Fruit fly (Drosophila melanogaster) whole organism, embryonic: Measurements from ENCODE around the gene dpr20.

Source experiments
- Bdp1 ChIP-seq: fragments of 200-800 bp; sonication (Bioruptor generic); optimal IDR thresholded peaks from 3 replicates; lab custom pipeline; 2016; ENCODE audit warnings: missing biosample characterization, missing genetic modification characterization
- CG10209 ChIP-seq: fragments of 200-800 bp; sonication (Bioruptor generic); optimal IDR thresholded peaks from 3 replicates; lab custom pipeline; 2017; ENCODE audit warnings: missing biosample characterization, mild to moderate bottlenecking, missing genetic modification characterization, missing genetic modification reagents
- CG10366 ChIP-seq: fragments of 200-800 bp; sonication (Bioruptor generic); IDR thresholded peaks from 2 replicates; pipeline ENCODE4 v1.3.6; 2022; ENCODE audit warnings: missing biosample characterization, missing genetic modification characterization
- CG10959 ChIP-seq: fragments of 200-800 bp; sonication (Bioruptor generic); IDR thresholded peaks from 2 replicates; pipeline ENCODE4 v1.3.6; 2022; ENCODE audit warnings: missing biosample characterization, missing genetic modification characterization
- CG10979 ChIP-seq: fragments of 200-800 bp; sonication (Bioruptor generic); optimal IDR thresholded peaks from 2 replicates; lab custom pipeline; 2018; ENCODE audit warnings: missing biosample characterization, mild to moderate bottlenecking, missing genetic modification characterization, moderate library complexity
- CG11504 ChIP-seq: fragments of 200-800 bp; sonication (Bioruptor generic); optimal IDR thresholded peaks from 3 replicates; lab custom pipeline; 2019; ENCODE audit warnings: missing biosample characterization, mild to moderate bottlenecking, missing genetic modification characterization, moderate library complexity
- CG11723 ChIP-seq: fragments of 200-800 bp; sonication (Bioruptor generic); optimal IDR thresholded peaks from 2 replicates; lab custom pipeline; 2017; ENCODE audit warnings: missing biosample characterization, mild to moderate bottlenecking, missing genetic modification characterization
- CG12155 ChIP-seq: fragments of 200-800 bp; sonication (Bioruptor generic); optimal IDR thresholded peaks from 3 replicates; lab custom pipeline; 2016; ENCODE audit warnings: missing biosample characterization, missing genetic modification characterization
- CG12236 ChIP-seq: fragments of 200-800 bp; sonication (Bioruptor generic); optimal IDR thresholded peaks from 2 replicates; lab custom pipeline; 2016; ENCODE audit warnings: missing biosample characterization, missing genetic modification characterization
- CG12659 ChIP-seq: fragments of 200-800 bp; sonication (Bioruptor generic); optimal IDR thresholded peaks from 3 replicates; lab custom pipeline; 2017; ENCODE audit warnings: mild to moderate bottlenecking, missing biosample characterization, missing genetic modification reagents, missing genetic modification characterization
- CG12769 ChIP-seq: fragments of 200-800 bp; sonication (Bioruptor generic); optimal IDR thresholded peaks from 2 replicates; lab custom pipeline; 2019; ENCODE audit warnings: missing biosample characterization, mild to moderate bottlenecking, missing genetic modification characterization, moderate library complexity
- CG13894 ChIP-seq: fragments of 200-800 bp; sonication (Bioruptor generic); optimal IDR thresholded peaks from 3 replicates; lab custom pipeline; 2018; ENCODE audit warnings: missing biosample characterization, mild to moderate bottlenecking, missing genetic modification characterization, moderate library complexity
- CG14050 ChIP-seq: fragments of 200-800 bp; sonication (Bioruptor generic); IDR thresholded peaks from 3 replicates; pipeline ENCODE4 v1.3.6; 2022; ENCODE audit warnings: missing biosample characterization, missing genetic modification characterization
- CG14667 ChIP-seq: fragments of 200-800 bp; sonication (Bioruptor generic); IDR thresholded peaks from 2 replicates; pipeline ENCODE4 v1.3.6; 2022; ENCODE audit warnings: missing biosample characterization, missing genetic modification characterization
- CG15479 ChIP-seq: fragments of 200-800 bp; sonication (Bioruptor generic); optimal IDR thresholded peaks from 3 replicates; lab custom pipeline; 2019; ENCODE audit warnings: missing biosample characterization, mild to moderate bottlenecking, missing genetic modification characterization, moderate library complexity
- CG30431 ChIP-seq: fragments of 200-800 bp; sonication (Bioruptor generic); optimal IDR thresholded peaks from 2 replicates; lab custom pipeline; 2017; ENCODE audit warnings: missing biosample characterization, missing genetic modification characterization
- CG3163 ChIP-seq: fragments of 200-800 bp; sonication (Bioruptor generic); optimal IDR thresholded peaks from 3 replicates; lab custom pipeline; 2016; ENCODE audit warnings: missing biosample characterization, missing genetic modification characterization
- CG3995 ChIP-seq: fragments of 200-800 bp; sonication (Bioruptor generic); optimal IDR thresholded peaks from 3 replicates; lab custom pipeline; 2016; ENCODE audit warnings: missing biosample characterization, missing genetic modification characterization
- CG4424 ChIP-seq: fragments of 200-800 bp; sonication (Bioruptor generic); optimal IDR thresholded peaks from 3 replicates; lab custom pipeline; 2016; ENCODE audit warnings: missing biosample characterization, missing genetic modification characterization
- CG6175 ChIP-seq: fragments of 200-800 bp; sonication (Bioruptor generic); IDR thresholded peaks from 3 replicates; pipeline ENCODE4 v1.3.6; 2022; ENCODE audit warnings: missing biosample characterization, missing genetic modification characterization
- CG6654 ChIP-seq: fragments of 200-800 bp; sonication (Bioruptor generic); optimal IDR thresholded peaks from 2 replicates; lab custom pipeline; 2017; ENCODE audit warnings: missing biosample characterization, mild to moderate bottlenecking, missing genetic modification characterization
- Dref ChIP-seq: fragments of 200-800 bp; sonication (Bioruptor generic); IDR thresholded peaks from 2 replicates; pipeline ENCODE4 v1.3.6; 2022; ENCODE audit warnings: missing biosample characterization, missing genetic modification characterization
- E2f1 ChIP-seq: fragments of 200-800 bp; sonication (Bioruptor generic); IDR thresholded peaks from 2 replicates; pipeline ENCODE4 v1.3.6; 2022; ENCODE audit warnings: missing biosample characterization, missing genetic modification characterization
- Elba2 ChIP-seq: fragments of 200-800 bp; sonication (Bioruptor generic); optimal IDR thresholded peaks from 3 replicates; lab custom pipeline; 2016; ENCODE audit warnings: missing biosample characterization, missing genetic modification characterization
- H2.0 ChIP-seq: fragments of 200-800 bp; sonication (Bioruptor generic); IDR thresholded peaks from 2 replicates; pipeline ENCODE4 v1.3.6; 2022; ENCODE audit warnings: missing biosample characterization, missing genetic modification characterization
- HLHmδ ChIP-seq: fragments of 200-800 bp; sonication (Bioruptor generic); optimal IDR thresholded peaks from 2 replicates; lab custom pipeline; 2018; ENCODE audit warnings: missing biosample characterization, mild to moderate bottlenecking, missing genetic modification characterization, moderate library complexity
- Hmr ChIP-seq: fragments of 200-800 bp; sonication (Bioruptor generic); optimal IDR thresholded peaks from 3 replicates; lab custom pipeline; 2017; ENCODE audit warnings: mild to moderate bottlenecking, missing biosample characterization, missing genetic modification reagents, missing genetic modification characterization
- Med ChIP-seq: fragments of 200-800 bp; sonication (Bioruptor generic); peaks from one replicate; lab custom pipeline; 2016; ENCODE audit warnings: missing biosample characterization, missing genetic modification characterization, mild to moderate bottlenecking, inconsistent platforms, moderate library complexity
- Poxn ChIP-seq: fragments of 200-800 bp; sonication (Bioruptor generic); IDR thresholded peaks from 2 replicates; pipeline ENCODE4 v1.3.6; 2022; ENCODE audit warnings: missing biosample characterization, missing genetic modification characterization
- Six4 ChIP-seq: fragments of 200-800 bp; sonication (Bioruptor generic); optimal IDR thresholded peaks from 2 replicates; lab custom pipeline; 2016; ENCODE audit warnings: missing biosample characterization, missing genetic modification characterization
- Spps ChIP-seq: fragments of 200-800 bp; sonication (Bioruptor generic); optimal IDR thresholded peaks from 2 replicates; lab custom pipeline; 2018; ENCODE audit warnings: missing biosample characterization, mild to moderate bottlenecking, missing genetic modification characterization
- btn ChIP-seq: fragments of 200-800 bp; sonication (Bioruptor generic); optimal IDR thresholded peaks from 2 replicates; lab custom pipeline; 2016; ENCODE audit warnings: missing biosample characterization, missing genetic modification characterization
- cg ChIP-seq: fragments of 200-800 bp; sonication (Bioruptor generic); optimal IDR thresholded peaks from 3 replicates; lab custom pipeline; 2019; ENCODE audit warnings: missing biosample characterization, mild to moderate bottlenecking, missing genetic modification characterization, moderate library complexity
- cwo ChIP-seq: fragments of 200-800 bp; sonication (Bioruptor generic); optimal IDR thresholded peaks from 3 replicates; lab custom pipeline; 2017; ENCODE audit warnings: missing biosample characterization, missing genetic modification characterization, mild to moderate bottlenecking, moderate library complexity, missing genetic modification reagents
- dati ChIP-seq: fragments of 200-800 bp; sonication (Bioruptor generic); IDR thresholded peaks from 2 replicates; pipeline ENCODE4 v1.3.6; 2022; ENCODE audit warnings: missing biosample characterization, missing genetic modification characterization
- dmrt11E ChIP-seq: fragments of 200-800 bp; sonication (Bioruptor generic); optimal IDR thresholded peaks from 3 replicates; lab custom pipeline; 2018; ENCODE audit warnings: missing biosample characterization, mild to moderate bottlenecking, missing genetic modification characterization, moderate library complexity
- dmrt99B ChIP-seq: fragments of 200-800 bp; sonication (Bioruptor generic); optimal IDR thresholded peaks from 2 replicates; lab custom pipeline; 2018; ENCODE audit warnings: missing biosample characterization, mild to moderate bottlenecking, missing genetic modification characterization, moderate library complexity
- dpn ChIP-seq, 2 experiments: fragments of 200-800 bp; sonication (Bioruptor generic); optimal IDR thresholded peaks; 3 replicates each; lab custom pipeline; 2016; ENCODE audit warnings: missing biosample characterization in 2 of 2, missing genetic modification characterization in 2 of 2
- dysf ChIP-seq: fragments of 200-800 bp; sonication (Bioruptor generic); IDR thresholded peaks from 3 replicates; pipeline ENCODE4 v1.3.6; 2022; ENCODE audit warnings: missing biosample characterization, missing genetic modification characterization
- en ChIP-seq: fragments of 200-800 bp; sonication (Bioruptor generic); optimal IDR thresholded peaks from 2 replicates; lab custom pipeline; 2016; ENCODE audit warnings: missing biosample characterization, missing genetic modification characterization
- kni ChIP-seq: fragments of 200-800 bp; sonication (Bioruptor generic); optimal IDR thresholded peaks from 3 replicates; lab custom pipeline; 2017; ENCODE audit warnings: mild to moderate bottlenecking, missing biosample characterization, missing genetic modification reagents, missing genetic modification characterization
- peb ChIP-seq: fragments of 200-800 bp; sonication (Bioruptor generic); IDR thresholded peaks from 2 replicates; pipeline ENCODE4 v1.3.6; 2022; ENCODE audit warnings: missing biosample characterization, missing genetic modification characterization
- pita ChIP-seq: fragments of 200-800 bp; sonication (Bioruptor generic); optimal IDR thresholded peaks from 2 replicates; lab custom pipeline; 2017; ENCODE audit warnings: missing biosample characterization, mild to moderate bottlenecking, missing genetic modification characterization
- pzg ChIP-seq: fragments of 200-800 bp; sonication (Bioruptor generic); optimal IDR thresholded peaks from 3 replicates; lab custom pipeline; 2018; ENCODE audit warnings: missing biosample characterization, mild to moderate bottlenecking, missing genetic modification characterization, moderate library complexity
- ro ChIP-seq: fragments of 200-800 bp; sonication (Bioruptor generic); IDR thresholded peaks from 2 replicates; pipeline ENCODE4 v1.3.6; 2022; ENCODE audit warnings: missing biosample characterization, missing genetic modification characterization
- sens ChIP-seq: fragments of 200-800 bp; sonication (Bioruptor generic); peaks from one replicate; lab custom pipeline; 2016; ENCODE audit warnings: missing biosample characterization, missing genetic modification characterization
- tap ChIP-seq: fragments of 200-800 bp; optimal IDR thresholded peaks from 3 replicates; lab custom pipeline; 2019; ENCODE audit warnings: missing biosample characterization, mild to moderate bottlenecking, missing genetic modification characterization, moderate library complexity
- tin ChIP-seq: fragments of 200-800 bp; sonication (Bioruptor generic); optimal IDR thresholded peaks from 3 replicates; lab custom pipeline; 2016; ENCODE audit warnings: missing biosample characterization, missing genetic modification characterization
- tna ChIP-seq: fragments of 200-800 bp; sonication (Bioruptor generic); IDR thresholded peaks from 2 replicates; pipeline ENCODE4 v1.3.6; 2022; ENCODE audit warnings: missing biosample characterization, missing genetic modification characterization; ENCODE audit not compliant: partially characterized antibody
- usp ChIP-seq: fragments of >200 bp; optimal IDR thresholded peaks from 2 replicates; lab custom pipeline; 2017; ENCODE audit warnings: missing biosample characterization, missing genetic modification characterization
- zfh1 ChIP-seq: fragments of 200-800 bp; sonication (Bioruptor generic); IDR thresholded peaks from 3 replicates; pipeline ENCODE4 v1.3.6; 2022; ENCODE audit warnings: missing biosample characterization, missing genetic modification characterization

The dpr20 gene

DNA sequence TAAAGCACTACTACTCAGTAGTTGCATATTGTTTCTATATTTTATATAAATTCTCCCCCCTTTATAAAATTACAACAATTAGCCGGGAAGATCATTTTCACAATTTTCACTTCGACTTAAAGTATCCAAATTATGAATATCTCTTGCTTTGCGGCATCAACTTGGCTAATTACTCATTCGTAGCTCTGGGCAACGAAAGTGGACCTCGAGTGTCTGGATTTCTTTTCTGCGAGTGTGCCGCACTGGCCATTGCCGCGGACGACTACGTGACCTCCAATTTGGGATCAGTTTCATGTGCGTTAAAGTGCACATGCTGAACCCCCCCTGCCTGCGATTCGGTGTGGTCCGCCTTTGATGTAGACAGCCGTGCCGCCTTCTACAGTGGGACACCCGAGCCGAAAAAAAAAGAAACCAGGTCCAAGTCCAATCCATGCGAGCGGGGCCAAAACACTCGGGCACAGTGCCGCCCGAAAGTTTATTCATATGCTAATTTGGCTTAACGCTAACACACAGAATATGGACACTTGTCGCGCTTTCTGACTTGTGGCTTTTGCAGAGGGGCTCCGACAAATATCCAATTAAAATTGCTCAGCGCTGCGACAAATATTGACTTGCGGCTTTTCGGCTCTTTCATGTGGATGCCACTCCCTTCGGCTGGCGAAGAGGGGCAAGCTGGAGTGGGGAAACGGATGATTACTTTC lies 38.5 kb downstream of the dpr20 start (continued):
- TF ChIP-seq pita = no peak
- TF ChIP-seq CG30431 (GFP tag; lab: Kevin White, UChicago) = no peak
- no peak for TF ChIP-seq E2f1 (GFP tag; lab: Robert Waterston, UW)
- TF ChIP-seq CG3995 (GFP tag; lab: Kevin White, UChicago) = no peak
- TF ChIP-seq CG14050 (GFP tag; lab: Robert Waterston, UW) = peak; percentile 48; the same call in 2 of the 3 replicates
- no peak for TF ChIP-seq CG11723 (GFP tag; lab: Kevin White, UChicago)
- peak; percentile 65 for TF ChIP-seq kni
- no peak for TF ChIP-seq en (GFP tag; lab: Kevin White, UChicago)
- no peak for TF ChIP-seq tin (GFP tag; lab: Kevin White, UChicago)
- TF ChIP-seq CG10979 (tag; lab: Kevin White, UChicago) = peak; percentile 12
- TF ChIP-seq sens (GFP tag; lab: Kevin White, UChicago) = peak; percentile 80
- TF ChIP-seq CG10959 = no peak
- no peak for TF ChIP-seq peb (GFP tag; lab: Robert Waterston, UW)
- no peak for TF ChIP-seq CG6175 (GFP tag; lab: Robert Waterston, UW)
- TF ChIP-seq CG12236 (GFP tag; lab: Kevin White, UChicago) = no peak
- TF ChIP-seq Poxn (GFP tag; lab: Robert Waterston, UW) = no peak
- no peak for TF ChIP-seq CG3163 (GFP tag; lab: Kevin White, UChicago)
- TF ChIP-seq usp = no peak
- no peak for TF ChIP-seq tap
- no peak for TF ChIP-seq CG10366 (GFP tag; lab: Robert Waterston, UW)
- no peak for TF ChIP-seq CG12769 (tag; lab: Kevin White, UChicago)
- TF ChIP-seq dmrt99B (tag; lab: Kevin White, UChicago) = peak; percentile 61
- TF ChIP-seq CG11504 = peak; percentile 65
- TF ChIP-seq Bdp1 (GFP tag; lab: Kevin White, UChicago) = no peak
- no peak for TF ChIP-seq CG4424 (GFP tag; lab: Kevin White, UChicago)
- TF ChIP-seq dmrt11E (tag; lab: Kevin White, UChicago) = no peak
- no peak for TF ChIP-seq Elba2
- TF ChIP-seq CG12659 (GFP tag; lab: Kevin White, UChicago) = peak; percentile 11
- TF ChIP-seq CG12155 (GFP tag; lab: Kevin White, UChicago) = no peak
- TF ChIP-seq pzg (GFP tag; lab: Kevin White, UChicago) = no peak
- TF ChIP-seq dysf (GFP tag; lab: Robert Waterston, UW) = peak; percentile 21; the same call in 1 of the 3 replicates
- no peak for TF ChIP-seq HLHmδ (GFP tag; lab: Kevin White, UChicago)
- TF ChIP-seq zfh1 (GFP tag; lab: Robert Waterston, UW) = no peak
- TF ChIP-seq H2.0 (GFP tag; lab: Robert Waterston, UW) = no peak; the same call in 1 of the 2 replicates
- no peak for TF ChIP-seq Hmr (GFP tag; lab: Kevin White, UChicago)
- no peak for TF ChIP-seq Six4 (GFP tag; lab: Kevin White, UChicago)
- TF ChIP-seq ro = no peak
- peak in 1 of 2 experiments; percentile 1 for TF ChIP-seq dpn (GFP tag; optimal IDR thresholded peaks at IDR 0.05; lab: Kevin White, UChicago)
- TF ChIP-seq Med (GFP tag; lab: Kevin White, UChicago) = peak; percentile 21
- no peak for TF ChIP-seq tna (GFP tag; lab: Robert Waterston, UW)
- no peak for TF ChIP-seq CG6654 (GFP tag; lab: Kevin White, UChicago)
- TF ChIP-seq CG13894 (tag; lab: Kevin White, UChicago) = no peak
- TF ChIP-seq Spps (tag; lab: Kevin White, UChicago) = no peak
- no peak for TF ChIP-seq CG15479 (GFP tag; lab: Kevin White, UChicago)
- no peak for TF ChIP-seq btn
- no peak for TF ChIP-seq CG14667 (GFP tag; lab: Robert Waterston, UW)
- no peak for TF ChIP-seq cg (GFP tag; lab: Kevin White, UChicago)
- no peak for TF ChIP-seq CG10209 (GFP tag; lab: Kevin White, UChicago)
- TF ChIP-seq cwo (GFP tag; lab: Kevin White, UChicago) = no peak
- no peak for TF ChIP-seq dati (GFP tag; lab: Robert Waterston, UW)
- TF ChIP-seq Dref (GFP tag; lab: Robert Waterston, UW) = peak; percentile 31; the same call in 1 of the 2 replicates
